Worm (Caenorhabditis elegans) whole organism, early embryonic: Measurements from ENCODE around the gene C17E7.4.

Source experiments
- B0310.2 ChIP-seq: sonication (generic microtip); optimal IDR thresholded peaks from 2 replicates; lab custom pipeline; 2016; ENCODE audit warnings: mild to moderate bottlenecking, missing genetic modification characterization, missing compliant biosample characterization
- aly-1 ChIP-seq: sonication (generic microtip); optimal IDR thresholded peaks from 2 replicates; lab custom pipeline; 2016; ENCODE audit warnings: missing genetic modification characterization, missing compliant biosample characterization
- ama-1 ChIP-seq: fragments of 150-350 bp; optimal IDR thresholded peaks from 2 replicates; lab custom pipeline; 2014
- flt-1 ChIP-seq: fragments of 200-800 bp; sonication (Bioruptor generic); IDR thresholded peaks from 2 replicates; pipeline ENCODE4 v1.3.6; 2022; ENCODE audit warnings: missing genetic modification characterization, missing compliant biosample characterization
- hmbx-1 ChIP-seq: sonication (generic microtip); optimal IDR thresholded peaks from 2 replicates; lab custom pipeline; 2016; ENCODE audit warnings: mild to moderate bottlenecking, missing genetic modification characterization, missing compliant biosample characterization
- hnd-1 ChIP-seq: sonication (generic microtip); optimal IDR thresholded peaks from 2 replicates; lab custom pipeline; 2016; ENCODE audit warnings: missing genetic modification characterization, missing compliant biosample characterization
- pes-1 ChIP-seq: fragments of 200-800 bp; sonication (Bioruptor generic); IDR thresholded peaks from 2 replicates; pipeline ENCODE4 v1.3.6; 2022; ENCODE audit warnings: missing genetic modification reagents, missing genetic modification characterization, missing compliant biosample characterization
- sea-1 ChIP-seq: fragments of 200-800 bp; sonication (Bioruptor generic); conservative IDR thresholded peaks from 2 replicates; pipeline ENCODE4 v1.3.6; 2022; ENCODE audit warnings: missing genetic modification characterization, missing compliant biosample characterization
- tbx-11 ChIP-seq: fragments of 200-800 bp; sonication (Bioruptor generic); IDR thresholded peaks from 2 replicates; pipeline ENCODE4 v1.3.6; 2022; ENCODE audit warnings: missing genetic modification characterization, missing compliant biosample characterization

DNA sequence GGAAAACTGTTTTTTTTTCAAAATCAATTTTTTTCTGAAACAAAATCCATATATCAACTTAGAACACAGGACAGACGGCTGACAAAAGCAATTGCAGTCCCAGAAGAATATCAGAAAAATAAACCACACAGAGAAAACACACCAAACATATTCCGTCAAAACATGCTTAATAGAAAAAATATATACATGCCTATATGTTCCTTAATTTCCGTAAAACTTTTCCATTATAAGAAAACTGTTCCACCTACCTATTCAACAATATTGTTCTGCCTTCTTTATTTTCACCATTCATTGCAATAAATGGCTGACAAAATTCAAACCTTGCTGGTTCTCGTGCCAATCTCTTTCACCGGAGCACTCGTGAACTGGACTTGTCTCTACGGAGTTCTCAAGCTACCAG lies 38.7 kb downstream of the C17E7.4 start, which contains the start of gene srx-63:
- TF ChIP-seq pes-1 (GFP tag; lab: Robert Waterston, UW) (no peak), aly-1 (tag; lab: Kevin White, UChicago) (no peak), ama-1 (lab: Kevin White, UChicago) (no peak), B0310.2 (no peak), hmbx-1 (tag; lab: Kevin White, UChicago) (no peak), tbx-11 (GFP tag; lab: Robert Waterston, UW) (no peak), flt-1 (GFP tag; lab: Robert Waterston, UW) (no peak), hnd-1 (no peak), sea-1 (GFP tag; lab: Robert Waterston, UW) (no peak)
